In genomic region chr3R:8300928-8301752, dm6 we compare ENCODE assay signal across 1 fruit fly cellular context.
A peak's percentile ranks its signal among the peaks of the same experiment; 100 is the strongest.
TF ChIP-seq lines count a peak whose summit lies in the region.

Gene CG9626, minus strand, starts transcription at chr3R:8300978.
Gene mRpL1, plus strand, starts transcription at chr3R:8301440.

TF ChIP-seq in whole organism, embryonic, 481 proteins besides CTCF, POLR2A, EP300 and RAD21 (continued from another document and continues in another):
- no peak for TF ChIP-seq bab2 (GFP tag; optimal IDR thresholded peaks at IDR 0.05; lab: Kevin White, UChicago)
- TF ChIP-seq CG15514 (GFP tag; optimal IDR thresholded peaks at IDR 0.05; lab: Kevin White, UChicago), result peak; percentile 87
- no peak for TF ChIP-seq Blimp-1 (GFP tag; optimal IDR thresholded peaks at IDR 0.05; lab: Kevin White, UChicago)
- no peak for TF ChIP-seq CG10462 (GFP tag; optimal IDR thresholded peaks at IDR 0.05; lab: Kevin White, UChicago)
- TF ChIP-seq MBD-R2 (GFP tag; IDR thresholded peaks at IDR 0.05; lab: Robert Waterston, UW), result peak; percentile 91
- TF ChIP-seq Gsc (GFP tag; IDR thresholded peaks at IDR 0.05; lab: Robert Waterston, UW), result no peak
- peak; percentile 86 for TF ChIP-seq Lhr (GFP tag; optimal IDR thresholded peaks at IDR 0.05; lab: Kevin White, UChicago)
- TF ChIP-seq fd3F (GFP tag; optimal IDR thresholded peaks at IDR 0.05; lab: Kevin White, UChicago), result no peak
- no peak for TF ChIP-seq psq (GFP tag; optimal IDR thresholded peaks at IDR 0.05; lab: Kevin White, UChicago)
- peak; percentile 94 for TF ChIP-seq CG10267 (tag; optimal IDR thresholded peaks at IDR 0.05; lab: Kevin White, UChicago)
- TF ChIP-seq CG10321 (GFP tag; IDR thresholded peaks at IDR 0.05; lab: Robert Waterston, UW), result no peak
- TF ChIP-seq ci (GFP tag; IDR thresholded peaks at IDR 0.05; lab: Robert Waterston, UW), result peak; percentile 28; the same call in 1 of the 3 replicates
- no peak for TF ChIP-seq pb (GFP tag; optimal IDR thresholded peaks at IDR 0.05; lab: Kevin White, UChicago)
- no peak for TF ChIP-seq Kr (GFP tag; optimal IDR thresholded peaks at IDR 0.05; lab: Kevin White, UChicago)
- TF ChIP-seq CG16813 (GFP tag; IDR thresholded peaks at IDR 0.05; lab: Robert Waterston, UW; ENCODE audit: partially characterized antibody), result no peak; the same call in 2 of the 3 replicates
- no peak for TF ChIP-seq CG11247 (GFP tag; IDR thresholded peaks at IDR 0.05; lab: Robert Waterston, UW)
- TF ChIP-seq ftz-f1 (GFP tag; optimal IDR thresholded peaks at IDR 0.05; lab: Kevin White, UChicago), result peak; percentile 94
- no peak for TF ChIP-seq Trl (optimal IDR thresholded peaks at IDR 0.05; lab: Kevin White, UChicago)
- TF ChIP-seq Trl (GFP tag; optimal IDR thresholded peaks at IDR 0.05; lab: Kevin White, UChicago), result no peak
- no peak for TF ChIP-seq sc (optimal IDR thresholded peaks at IDR 0.05; lab: Kevin White, UChicago)
- TF ChIP-seq sc (GFP tag; optimal IDR thresholded peaks at IDR 0.05; lab: Kevin White, UChicago), result no peak
- no peak for TF ChIP-seq CG18476 (GFP tag; optimal IDR thresholded peaks at IDR 0.05; lab: Kevin White, UChicago)
- no peak for TF ChIP-seq onecut (GFP tag; IDR thresholded peaks at IDR 0.05; lab: Robert Waterston, UW)
- peak; percentile 49 for TF ChIP-seq CG2120 (GFP tag; optimal IDR thresholded peaks at IDR 0.05; lab: Kevin White, UChicago)
- TF ChIP-seq CG12659 (GFP tag; optimal IDR thresholded peaks at IDR 0.05; lab: Kevin White, UChicago), result peak; percentile 52
- TF ChIP-seq tio (GFP tag; optimal IDR thresholded peaks at IDR 0.05; lab: Kevin White, UChicago), result no peak
- TF ChIP-seq CG17912 (GFP tag; optimal IDR thresholded peaks at IDR 0.05; lab: Kevin White, UChicago), result peak; percentile 22
- TF ChIP-seq Eip74EF (GFP tag; optimal IDR thresholded peaks at IDR 0.05; lab: Kevin White, UChicago), result no peak
- no peak for TF ChIP-seq dmrt99B (tag; optimal IDR thresholded peaks at IDR 0.05; lab: Kevin White, UChicago)
- TF ChIP-seq CG7928 (GFP tag; optimal IDR thresholded peaks at IDR 0.05; lab: Kevin White, UChicago), result peak; percentile 19
- no peak for TF ChIP-seq ara (GFP tag; IDR thresholded peaks at IDR 0.05; lab: Robert Waterston, UW)
- no peak for TF ChIP-seq eve (GFP tag; optimal IDR thresholded peaks at IDR 0.05; lab: Kevin White, UChicago)
- no peak for TF ChIP-seq kay (GFP tag; optimal IDR thresholded peaks at IDR 0.05; lab: Kevin White, UChicago)
- no peak for TF ChIP-seq CG43689 (GFP tag; IDR thresholded peaks at IDR 0.05; lab: Robert Waterston, UW)
- no peak for TF ChIP-seq ATbp (GFP tag; optimal IDR thresholded peaks at IDR 0.05; lab: Kevin White, UChicago)
- no peak for TF ChIP-seq z (GFP tag; IDR thresholded peaks at IDR 0.05; lab: Robert Waterston, UW)
- TF ChIP-seq Elba2 (GFP tag; optimal IDR thresholded peaks at IDR 0.05; lab: Kevin White, UChicago), result no peak
- no peak for TF ChIP-seq az2 (GFP tag; optimal IDR thresholded peaks at IDR 0.05; lab: Kevin White, UChicago)
- no peak for TF ChIP-seq Poxn (GFP tag; IDR thresholded peaks at IDR 0.05; lab: Robert Waterston, UW)
- TF ChIP-seq phol (tag; optimal IDR thresholded peaks at IDR 0.05; lab: Kevin White, UChicago), result peak; percentile 47
- no peak for TF ChIP-seq CG9215 (GFP tag; IDR thresholded peaks at IDR 0.05; lab: Robert Waterston, UW)
- TF ChIP-seq CG3281 (GFP tag; optimal IDR thresholded peaks at IDR 0.05; lab: Kevin White, UChicago), result no peak
- TF ChIP-seq Ptx1 (GFP tag; IDR thresholded peaks at IDR 0.05; lab: Robert Waterston, UW), result no peak
- no peak for TF ChIP-seq CG2875 (GFP tag; optimal IDR thresholded peaks at IDR 0.05; lab: Kevin White, UChicago)
- TF ChIP-seq CG10654 (GFP tag; optimal IDR thresholded peaks at IDR 0.05; lab: Kevin White, UChicago), result no peak
- 0 out of 2 replicates have a peak, but pooled peaks have one; percentile 12 for TF ChIP-seq lmd (GFP tag; IDR thresholded peaks at IDR 0.05; lab: Robert Waterston, UW)
- TF ChIP-seq mam (GFP tag; optimal IDR thresholded peaks at IDR 0.05; lab: Kevin White, UChicago), result peak; percentile 34
- peak; percentile 7 for TF ChIP-seq CG17802 (tag; optimal IDR thresholded peaks at IDR 0.05; lab: Kevin White, UChicago)
- TF ChIP-seq fru (optimal IDR thresholded peaks at IDR 0.05; lab: Kevin White, UChicago), result no peak
- no peak for TF ChIP-seq CG11696 (GFP tag; IDR thresholded peaks at IDR 0.05; lab: Robert Waterston, UW)
- peak; percentile 45 for TF ChIP-seq CoRest (tag; optimal IDR thresholded peaks at IDR 0.05; lab: Kevin White, UChicago)
- TF ChIP-seq ems (GFP tag; optimal IDR thresholded peaks at IDR 0.05; lab: Kevin White, UChicago), result no peak
- peak; percentile 46 for TF ChIP-seq sug (tag; optimal IDR thresholded peaks at IDR 0.05; lab: Kevin White, UChicago)
- no peak for TF ChIP-seq Fer1 (GFP tag; optimal IDR thresholded peaks at IDR 0.05; lab: Kevin White, UChicago)
- peak; percentile 63 for TF ChIP-seq gfzf (GFP tag; optimal IDR thresholded peaks at IDR 0.05; lab: Kevin White, UChicago)
- TF ChIP-seq grau (tag; optimal IDR thresholded peaks at IDR 0.05; lab: Kevin White, UChicago), result peak; percentile 30
- no peak for TF ChIP-seq zf30C (GFP tag; optimal IDR thresholded peaks at IDR 0.05; lab: Kevin White, UChicago)
- TF ChIP-seq pum (GFP tag; optimal IDR thresholded peaks at IDR 0.05; lab: Kevin White, UChicago), result peak; percentile 1
- TF ChIP-seq Nf-YA (GFP tag; IDR thresholded peaks at IDR 0.05; lab: Robert Waterston, UW), result no peak
- TF ChIP-seq CG13123 (GFP tag; optimal IDR thresholded peaks at IDR 0.05; lab: Kevin White, UChicago), result no peak
- peak; percentile 57 for TF ChIP-seq nmo (GFP tag; optimal IDR thresholded peaks at IDR 0.05; lab: Kevin White, UChicago)
- no peak for TF ChIP-seq CG7372 (GFP tag; IDR thresholded peaks at IDR 0.05; lab: Robert Waterston, UW)
- TF ChIP-seq tap (tag; optimal IDR thresholded peaks at IDR 0.05; lab: Kevin White, UChicago), result no peak
- peak; percentile 2 for TF ChIP-seq CG8290 (GFP tag; optimal IDR thresholded peaks at IDR 0.05; lab: Kevin White, UChicago)
- peak in 1 of 2 experiments; percentile 79 for TF ChIP-seq CG8290 (tag; optimal IDR thresholded peaks at IDR 0.05; lab: Kevin White, UChicago)
- TF ChIP-seq CG30020 (tag; optimal IDR thresholded peaks at IDR 0.05; lab: Kevin White, UChicago), result peak; percentile 29
- no peak for TF ChIP-seq CG2129 (GFP tag; IDR thresholded peaks at IDR 0.05; lab: Robert Waterston, UW; ENCODE audit: partially characterized antibody)
- TF ChIP-seq Hey (tag; optimal IDR thresholded peaks at IDR 0.05; lab: Kevin White, UChicago), result no peak
- TF ChIP-seq gcm2 (GFP tag; optimal IDR thresholded peaks at IDR 0.05; lab: Kevin White, UChicago), result no peak
- no peak for TF ChIP-seq CG10431 (GFP tag; optimal IDR thresholded peaks at IDR 0.05; lab: Kevin White, UChicago)
- no peak for TF ChIP-seq gro (GFP tag; optimal IDR thresholded peaks at IDR 0.05; lab: Kevin White, UChicago)
- no peak for TF ChIP-seq Sry-β (GFP tag; optimal IDR thresholded peaks at IDR 0.05; lab: Kevin White, UChicago)
- TF ChIP-seq zen (tag; optimal IDR thresholded peaks at IDR 0.05; lab: Kevin White, UChicago), result peak; percentile 63
- TF ChIP-seq fd64A (GFP tag; optimal IDR thresholded peaks at IDR 0.05; lab: Kevin White, UChicago), result no peak
- TF ChIP-seq Nf-YC (tag; optimal IDR thresholded peaks at IDR 0.05; lab: Kevin White, UChicago), result no peak
- TF ChIP-seq Oli (tag; optimal IDR thresholded peaks at IDR 0.05; lab: Kevin White, UChicago), result no peak
- no peak for TF ChIP-seq sqz (GFP tag; optimal IDR thresholded peaks at IDR 0.05; lab: Kevin White, UChicago)
- TF ChIP-seq CG11560 (tag; IDR thresholded peaks at IDR 0.05; lab: Robert Waterston, UW), result no peak
- TF ChIP-seq gce (GFP tag; IDR thresholded peaks at IDR 0.05; lab: Robert Waterston, UW), result no peak
- TF ChIP-seq MTF-1 (GFP tag; optimal IDR thresholded peaks at IDR 0.05; lab: Kevin White, UChicago; ENCODE audit: borderline replicate concordance), result no peak
- TF ChIP-seq CG13287 (GFP tag; IDR thresholded peaks at IDR 0.05; lab: Robert Waterston, UW; ENCODE audit: partially characterized antibody), result peak; percentile 60
- no peak for TF ChIP-seq schlank (tag; optimal IDR thresholded peaks at IDR 0.05; lab: Kevin White, UChicago)
- TF ChIP-seq chm (GFP tag; IDR thresholded peaks at IDR 0.05; lab: Robert Waterston, UW), result no peak
- TF ChIP-seq CG11504 (tag; optimal IDR thresholded peaks at IDR 0.05; lab: Kevin White, UChicago), result no peak
- no peak for TF ChIP-seq CG16815 (GFP tag; optimal IDR thresholded peaks at IDR 0.05; lab: Kevin White, UChicago)
- TF ChIP-seq seq (GFP tag; IDR thresholded peaks at IDR 0.05; lab: Robert Waterston, UW), result no peak
- TF ChIP-seq CG13624 (GFP tag; optimal IDR thresholded peaks at IDR 0.05; lab: Kevin White, UChicago), result peak; percentile 42
- TF ChIP-seq CG7839 (tag; optimal IDR thresholded peaks at IDR 0.05; lab: Kevin White, UChicago), result no peak
- TF ChIP-seq ttk (GFP tag; IDR thresholded peaks at IDR 0.05; lab: Robert Waterston, UW), result no peak
- TF ChIP-seq CG13424 (tag; optimal IDR thresholded peaks at IDR 0.05; lab: Kevin White, UChicago), result no peak
- no peak for TF ChIP-seq Antp (GFP tag; optimal IDR thresholded peaks at IDR 0.05; lab: Kevin White, UChicago)
- TF ChIP-seq BEAF-32 (GFP tag; optimal IDR thresholded peaks at IDR 0.05; lab: Kevin White, UChicago), result peak; percentile 58
- peak; percentile 34 for TF ChIP-seq CG12391 (tag; optimal IDR thresholded peaks at IDR 0.05; lab: Kevin White, UChicago)
- peak; percentile 32; the same call in 1 of the 2 replicates for TF ChIP-seq Rfx (GFP tag; IDR thresholded peaks at IDR 0.05; lab: Robert Waterston, UW)
- no peak for TF ChIP-seq Doc3 (GFP tag; IDR thresholded peaks at IDR 0.05; lab: Robert Waterston, UW; ENCODE audit: partially characterized antibody)
- no peak for TF ChIP-seq mld (GFP tag; IDR thresholded peaks at IDR 0.05; lab: Robert Waterston, UW; ENCODE audit: partially characterized antibody)
- no peak for TF ChIP-seq CG3726 (GFP tag; IDR thresholded peaks at IDR 0.05; lab: Robert Waterston, UW)
- peak; percentile 47 for TF ChIP-seq bbx (GFP tag; IDR thresholded peaks at IDR 0.05; lab: Robert Waterston, UW; ENCODE audit: partially characterized antibody)
- no peak for TF ChIP-seq CG9437 (GFP tag; optimal IDR thresholded peaks at IDR 0.05; lab: Kevin White, UChicago)
- TF ChIP-seq CG10565 (GFP tag; optimal IDR thresholded peaks at IDR 0.05; lab: Kevin White, UChicago), result no peak
- TF ChIP-seq CG16863 (GFP tag; optimal IDR thresholded peaks at IDR 0.05; lab: Kevin White, UChicago), result no peak
- TF ChIP-seq CG7745 (tag; optimal IDR thresholded peaks at IDR 0.05; lab: Kevin White, UChicago), result no peak
- TF ChIP-seq CG4730 (GFP tag; IDR thresholded peaks at IDR 0.05; lab: Robert Waterston, UW), result no peak
- TF ChIP-seq CG6175 (GFP tag; IDR thresholded peaks at IDR 0.05; lab: Robert Waterston, UW), result no peak
- TF ChIP-seq pfk (GFP tag; optimal IDR thresholded peaks at IDR 0.05; lab: Kevin White, UChicago), result no peak
- TF ChIP-seq CG31365 (tag; optimal IDR thresholded peaks at IDR 0.05; lab: Kevin White, UChicago), result no peak
- TF ChIP-seq en (GFP tag; optimal IDR thresholded peaks at IDR 0.05; lab: Kevin White, UChicago), result no peak
- TF ChIP-seq hbn (GFP tag; IDR thresholded peaks at IDR 0.05; lab: Robert Waterston, UW; ENCODE audit: partially characterized antibody), result no peak
- TF ChIP-seq HLH4C (GFP tag; IDR thresholded peaks at IDR 0.05; lab: Robert Waterston, UW; ENCODE audit: partially characterized antibody), result peak; percentile 15; the same call in 1 of the 3 replicates
- TF ChIP-seq B-H2 (GFP tag; optimal IDR thresholded peaks at IDR 0.05; lab: Kevin White, UChicago), result no peak
- TF ChIP-seq CG2199 (GFP tag; IDR thresholded peaks at IDR 0.05; lab: Robert Waterston, UW), result peak; percentile 51; the same call in 1 of the 3 replicates
- TF ChIP-seq CG4282 (GFP tag; optimal IDR thresholded peaks at IDR 0.05; lab: Kevin White, UChicago), result no peak
- TF ChIP-seq CG33213 (GFP tag; optimal IDR thresholded peaks at IDR 0.05; lab: Kevin White, UChicago), result peak; percentile 58
- no peak for TF ChIP-seq abd-A (tag; optimal IDR thresholded peaks at IDR 0.05; lab: Kevin White, UChicago)
- TF ChIP-seq sens-2 (GFP tag; IDR thresholded peaks at IDR 0.05; lab: Robert Waterston, UW), result no peak
- TF ChIP-seq ssp (GFP tag; IDR thresholded peaks at IDR 0.05; lab: Robert Waterston, UW), result no peak
- no peak for TF ChIP-seq CG6272 (GFP tag; IDR thresholded peaks at IDR 0.05; lab: Robert Waterston, UW)
- TF ChIP-seq prd (optimal IDR thresholded peaks at IDR 0.05; lab: Kevin White, UChicago), result no peak
- TF ChIP-seq prd (GFP tag; IDR thresholded peaks at IDR 0.05; lab: Robert Waterston, UW), result no peak
- no peak for TF ChIP-seq D19B (GFP tag; optimal IDR thresholded peaks at IDR 0.05; lab: Kevin White, UChicago)
- TF ChIP-seq row (GFP tag; IDR thresholded peaks at IDR 0.05; lab: Robert Waterston, UW), result no peak
- no peak for TF ChIP-seq twi (tag; optimal IDR thresholded peaks at IDR 0.05; lab: Kevin White, UChicago)
- TF ChIP-seq Asciz (GFP tag; optimal IDR thresholded peaks at IDR 0.05; lab: Kevin White, UChicago), result no peak
- no peak for TF ChIP-seq dan (GFP tag; IDR thresholded peaks at IDR 0.05; lab: Robert Waterston, UW)
- no peak for TF ChIP-seq pros (GFP tag; optimal IDR thresholded peaks at IDR 0.05; lab: Kevin White, UChicago)
- TF ChIP-seq CG6765 (GFP tag; optimal IDR thresholded peaks at IDR 0.05; lab: Kevin White, UChicago), result no peak
- no peak for TF ChIP-seq Sox100B (GFP tag; optimal IDR thresholded peaks at IDR 0.05; lab: Kevin White, UChicago)
- TF ChIP-seq aop (GFP tag; IDR thresholded peaks at IDR 0.05; lab: Robert Waterston, UW), result no peak
- no peak for TF ChIP-seq lab (GFP tag; optimal IDR thresholded peaks at IDR 0.05; lab: Kevin White, UChicago)
- TF ChIP-seq CG12299 (tag; optimal IDR thresholded peaks at IDR 0.05; lab: Kevin White, UChicago), result no peak
- TF ChIP-seq vnd (GFP tag; IDR thresholded peaks at IDR 0.05; lab: Robert Waterston, UW; ENCODE audit: partially characterized antibody), result no peak
- no peak for TF ChIP-seq tin (GFP tag; optimal IDR thresholded peaks at IDR 0.05; lab: Kevin White, UChicago)
- no peak for TF ChIP-seq bowl (GFP tag; IDR thresholded peaks at IDR 0.05; lab: Robert Waterston, UW)
- TF ChIP-seq oc (tag; optimal IDR thresholded peaks at IDR 0.05; lab: Kevin White, UChicago), result no peak
- no peak for TF ChIP-seq tna (GFP tag; IDR thresholded peaks at IDR 0.05; lab: Robert Waterston, UW; ENCODE audit: partially characterized antibody)
- TF ChIP-seq Fer3 (tag; optimal IDR thresholded peaks at IDR 0.05; lab: Kevin White, UChicago), result no peak
- no peak for TF ChIP-seq PHDP (tag; optimal IDR thresholded peaks at IDR 0.05; lab: Kevin White, UChicago)
- no peak for TF ChIP-seq sim (GFP tag; IDR thresholded peaks at IDR 0.05; lab: Robert Waterston, UW)
